Worm (Caenorhabditis elegans): Measurements from ENCODE around the gene K01A2.10.

K01A2.10 gene

DNA sequence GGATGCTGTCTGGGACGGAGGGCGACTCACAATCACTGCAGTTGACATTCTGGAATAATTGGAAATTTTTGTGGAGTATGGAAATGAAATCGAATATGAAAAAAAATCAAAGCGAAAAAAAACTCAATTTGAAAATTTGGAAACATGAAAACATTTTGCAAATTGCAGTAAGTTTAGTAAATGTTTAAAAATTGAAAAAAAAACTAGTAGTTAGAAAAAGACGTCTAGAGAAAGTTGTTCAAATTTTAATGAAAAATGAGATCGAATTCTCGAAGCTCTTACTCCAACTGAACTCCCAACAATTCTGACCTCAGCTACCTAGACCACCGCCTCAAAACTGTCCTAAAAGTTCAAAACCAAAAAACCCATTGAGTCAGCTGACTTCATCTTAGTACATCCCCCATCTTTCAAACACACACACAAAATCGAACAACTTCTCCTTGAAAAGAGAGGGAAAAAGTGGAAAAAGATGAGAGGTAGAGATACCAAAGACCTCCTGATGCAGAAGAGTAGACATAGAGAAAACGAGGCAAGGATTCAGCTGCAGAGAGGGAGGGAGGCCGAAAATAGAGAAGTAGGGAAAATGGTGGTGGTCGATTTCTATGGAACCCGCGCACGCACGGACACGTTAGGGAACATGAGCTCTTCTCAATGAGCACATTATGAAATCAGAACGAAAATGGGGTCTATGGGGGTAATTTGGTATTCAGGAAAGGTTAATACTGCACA lies at the start of gene K01A2.10:
TSS of gene K01A2.10 (minus strand) at position 51 of the 729 bp plus-strand sequence.
- TF ChIP-seq nfya-1 (tag; optimal IDR thresholded peaks at IDR 0.05): peak; percentile 56
- TF ChIP-seq unc-42 (tag; optimal IDR thresholded peaks at IDR 0.05): peak; percentile 54
- TF ChIP-seq tbx-2 (tag; optimal IDR thresholded peaks at IDR 0.05): peak; percentile 23
- TF ChIP-seq ref-2 (tag; optimal IDR thresholded peaks at IDR 0.05): no peak
- TF ChIP-seq ceh-31 (tag; optimal IDR thresholded peaks at IDR 0.05): peak; percentile 47
- peak; percentile 21 for TF ChIP-seq hlh-6 (tag; optimal IDR thresholded peaks at IDR 0.05)
- no peak for TF ChIP-seq dve-1 (tag; optimal IDR thresholded peaks at IDR 0.05)
- TF ChIP-seq sdc-2 (tag; optimal IDR thresholded peaks at IDR 0.05): peak; percentile 12
- TF ChIP-seq hlh-30 (tag; optimal IDR thresholded peaks at IDR 0.05; ENCODE audit: insufficient read depth): peak; percentile 63

DNA sequence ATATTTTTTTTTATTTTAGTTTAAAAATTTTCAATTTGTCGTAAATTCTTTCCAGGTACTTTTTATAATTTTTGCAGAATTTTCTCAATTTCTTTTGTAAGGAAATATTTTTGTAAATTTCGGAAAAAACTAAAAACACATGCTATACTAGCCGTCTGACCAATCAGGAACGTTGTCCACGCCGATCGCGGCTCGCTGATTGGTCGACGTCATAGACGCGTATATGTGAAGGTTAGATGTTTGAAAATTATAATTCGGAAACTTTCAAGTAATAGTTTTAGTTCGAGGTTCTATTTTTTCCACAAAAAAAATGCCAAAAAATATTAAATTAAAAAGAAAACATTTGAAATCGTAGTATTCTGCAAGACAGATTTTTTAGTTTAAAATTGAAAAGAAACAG lies 49.3 kb upstream of the K01A2.10 start:
- no peak for TF ChIP-seq tbx-2 (tag; optimal IDR thresholded peaks at IDR 0.05)
- TF ChIP-seq sox-4 (tag; optimal IDR thresholded peaks at IDR 0.05): no peak
- no peak for TF ChIP-seq Y22D7AL.16 (tag; optimal IDR thresholded peaks at IDR 0.05)
- TF ChIP-seq pha-4 (tag; optimal IDR thresholded peaks at IDR 0.05): no peak
- no peak for TF ChIP-seq F13H6.1 (tag; optimal IDR thresholded peaks at IDR 0.05)
- TF ChIP-seq nfya-1 (tag; optimal IDR thresholded peaks at IDR 0.05): peak; percentile 69
- no peak for TF ChIP-seq ceh-9 (tag; optimal IDR thresholded peaks at IDR 0.05)

DNA sequence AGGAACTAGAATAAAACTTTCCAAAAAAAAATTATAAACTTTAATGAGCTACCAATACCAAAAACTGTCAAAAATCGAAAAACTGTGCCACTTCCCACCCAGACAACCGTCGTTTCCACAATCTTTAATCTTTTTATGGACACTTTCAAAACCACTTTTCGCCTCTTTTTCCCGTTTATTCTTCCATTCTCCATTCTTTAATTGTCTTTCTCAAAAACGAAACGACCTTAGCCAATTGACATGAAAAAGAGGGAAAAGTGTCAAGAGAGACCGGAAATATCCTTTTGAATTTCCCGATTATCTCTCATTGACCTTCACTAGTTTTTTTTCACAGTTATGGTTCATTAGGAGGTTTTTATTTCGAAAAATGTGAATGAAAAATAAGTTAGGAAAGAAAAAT lies 48.7 kb upstream of the K01A2.10 start:
- no peak for TF ChIP-seq pqm-1 (tag; optimal IDR thresholded peaks at IDR 0.05)
- TF ChIP-seq ceh-22 (tag; optimal IDR thresholded peaks at IDR 0.05): no peak
- TF ChIP-seq hlh-6 (tag; optimal IDR thresholded peaks at IDR 0.05): no peak
- TF ChIP-seq pax-1 (tag; optimal IDR thresholded peaks at IDR 0.05): no peak
- no peak for TF ChIP-seq pha-4 (tag; optimal IDR thresholded peaks at IDR 0.05)
- TF ChIP-seq T23F11.4 (GFP tag; optimal IDR thresholded peaks at IDR 0.05): no peak
- TF ChIP-seq ceh-19 (GFP tag; optimal IDR thresholded peaks at IDR 0.05): no peak
- no peak for TF ChIP-seq syd-9 (tag; optimal IDR thresholded peaks at IDR 0.05)
- TF ChIP-seq ceh-14 (tag; optimal IDR thresholded peaks at IDR 0.05): no peak
- no peak for TF ChIP-seq F13H6.1 (tag; optimal IDR thresholded peaks at IDR 0.05)
- no peak for TF ChIP-seq che-1 (tag; optimal IDR thresholded peaks at IDR 0.05)
- no peak for TF ChIP-seq ets-4 (tag; optimal IDR thresholded peaks at IDR 0.05)

DNA sequence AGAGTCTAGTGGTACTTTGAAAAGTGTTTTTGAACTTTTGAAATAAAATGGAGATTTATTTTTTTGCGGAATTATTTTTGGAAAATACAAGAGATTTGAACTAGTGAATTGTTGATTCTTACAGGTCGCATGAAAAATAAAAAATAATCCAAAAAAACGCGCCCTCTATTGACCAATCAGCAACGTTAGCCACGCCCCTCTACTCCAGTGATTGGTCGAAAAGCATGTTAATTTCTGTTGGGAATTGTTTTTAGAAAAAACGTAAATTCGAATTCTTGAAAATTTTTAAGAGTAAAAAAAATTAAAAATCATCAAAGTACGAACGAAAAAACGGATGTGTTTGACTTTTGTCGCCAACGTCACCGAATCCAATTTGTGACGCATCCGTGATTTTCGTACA lies 47.5 kb upstream of the K01A2.10 start:
- no peak for TF ChIP-seq dmd-4 (tag; optimal IDR thresholded peaks at IDR 0.05; ENCODE audit: borderline replicate concordance)
- peak; percentile 53 for TF ChIP-seq nfya-1 (tag; optimal IDR thresholded peaks at IDR 0.05)

DNA sequence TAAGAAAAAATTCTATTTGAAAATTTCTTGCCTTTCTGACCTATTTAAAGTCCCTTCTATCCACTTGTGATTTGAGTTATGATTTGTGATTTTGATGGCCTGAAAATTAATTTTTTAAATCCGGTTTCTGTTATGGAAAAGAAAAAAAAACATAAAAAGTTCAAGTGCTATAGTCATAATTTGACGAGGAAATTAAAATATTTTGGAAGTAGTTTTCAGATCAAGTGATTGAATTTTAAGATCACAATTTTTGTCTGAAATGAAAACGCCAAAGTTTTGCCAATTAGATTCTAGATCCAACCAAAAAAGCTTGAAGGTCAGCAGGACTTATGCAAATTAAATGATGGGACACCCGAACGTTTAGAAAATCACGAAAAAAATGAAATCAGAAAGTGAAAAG lies 44.6 kb upstream of the K01A2.10 start, which contains the start of gene ptr-3:
TSS of gene ptr-3 (minus strand) at position 101 of the 400 bp plus-strand sequence.
- TF ChIP-seq ceh-6 (GFP tag; optimal IDR thresholded peaks at IDR 0.05) (no peak), tbx-7 (tag; optimal IDR thresholded peaks at IDR 0.05) (no peak), hlh-30 (tag; optimal IDR thresholded peaks at IDR 0.05; ENCODE audit: insufficient read depth) (no peak), odd-2 (tag; optimal IDR thresholded peaks at IDR 0.05) (no peak), ceh-30 (tag; optimal IDR thresholded peaks at IDR 0.05) (no peak), ceh-14 (tag; optimal IDR thresholded peaks at IDR 0.05) (no peak), F13H6.1 (tag; optimal IDR thresholded peaks at IDR 0.05) (no peak), ref-2 (tag; optimal IDR thresholded peaks at IDR 0.05) (no peak), syd-9 (tag; optimal IDR thresholded peaks at IDR 0.05) (no peak), nfya-1 (tag; optimal IDR thresholded peaks at IDR 0.05) (no peak), T23F11.4 (GFP tag; optimal IDR thresholded peaks at IDR 0.05) (no peak), ceh-31 (tag; optimal IDR thresholded peaks at IDR 0.05) (no peak), ceh-34 (tag; optimal IDR thresholded peaks at IDR 0.05) (no peak), unc-55 (GFP tag; optimal IDR thresholded peaks at IDR 0.05) (no peak), fkh-6 (tag; optimal IDR thresholded peaks at IDR 0.05) (no peak), ceh-45 (GFP tag; IDR thresholded peaks at IDR 0.05) (no peak), pqm-1 (tag; optimal IDR thresholded peaks at IDR 0.05) (no peak), elt-2 (tag; optimal IDR thresholded peaks at IDR 0.05) (no peak)

Measured in whole organism, late embryonic.